Worm (Caenorhabditis elegans) whole organism, L1 larva: ENCODE data around the gene dlhd-1.

Experiments used
- C04F5.9 ChIP-seq: sonication (generic microtip); optimal IDR thresholded peaks from 2 replicates; lab custom pipeline; 2016; ENCODE audit warnings: missing genetic modification characterization, missing compliant biosample characterization
- C16A3.4 ChIP-seq: fragments of 150-350 bp; optimal IDR thresholded peaks from 2 replicates; lab custom pipeline; 2014; ENCODE audit warnings: missing biosample characterization, missing genetic modification characterization
- Y116A8C.19 ChIP-seq: sonication (generic microtip); optimal IDR thresholded peaks from 2 replicates; lab custom pipeline; 2016; ENCODE audit warnings: missing compliant biosample characterization, missing genetic modification characterization, borderline replicate concordance
- aha-1 ChIP-seq: fragments of 150-350 bp; optimal IDR thresholded peaks from 2 replicates; lab custom pipeline; 2014; ENCODE audit warnings: missing biosample characterization, missing genetic modification characterization
- aly-2 ChIP-seq: fragments of 150-350 bp; optimal IDR thresholded peaks from 2 replicates; lab custom pipeline; 2014; ENCODE audit warnings: missing biosample characterization, missing genetic modification characterization
- blmp-1 ChIP-seq: fragments of 150-350 bp; optimal IDR thresholded peaks from 2 replicates; lab custom pipeline; 2014; ENCODE audit warnings: missing biosample characterization, missing genetic modification characterization
- ceh-63 ChIP-seq: fragments of 200-800 bp; sonication (Bioruptor generic); optimal IDR thresholded peaks from 2 replicates; lab custom pipeline; 2018; ENCODE audit warnings: mild to moderate bottlenecking, missing genetic modification characterization, missing compliant biosample characterization
- ceh-8 ChIP-seq: fragments of 200-800 bp; sonication (Bioruptor generic); optimal IDR thresholded peaks from 2 replicates; lab custom pipeline; 2018; ENCODE audit warnings: mild to moderate bottlenecking, missing genetic modification characterization, moderate library complexity, missing compliant biosample characterization
- ceh-82 ChIP-seq, 3 experiments: fragments of 150-350 bp in 1 of 3; sonication (generic microtip) in 2 of 3; optimal IDR thresholded peaks; 2 replicates each; lab custom pipeline; 2014 to 2017; ENCODE audit warnings: missing biosample characterization in 3 of 3, missing genetic modification characterization in 3 of 3
- ceh-88 ChIP-seq: fragments of 200-800 bp; sonication (Bioruptor generic); IDR thresholded peaks from 2 replicates; pipeline ENCODE4 v1.3.6; 2022; ENCODE audit warnings: missing genetic modification characterization, missing compliant biosample characterization
- ceh-90 ChIP-seq: sonication (generic microtip); optimal IDR thresholded peaks from 2 replicates; lab custom pipeline; 2016; ENCODE audit warnings: missing genetic modification characterization, missing compliant biosample characterization
- egl-13 ChIP-seq: sonication (generic microtip); optimal IDR thresholded peaks from 2 replicates; lab custom pipeline; 2016; ENCODE audit warnings: missing genotype, missing genetic modification reagents, missing genetic modification characterization, missing compliant biosample characterization
- elt-2 ChIP-seq: sonication (generic microtip); optimal IDR thresholded peaks from 2 replicates; lab custom pipeline; 2016; ENCODE audit warnings: missing genetic modification characterization, mild to moderate bottlenecking, inconsistent platforms, missing compliant biosample characterization, missing genetic modification reagents
- elt-3 ChIP-seq, 6 experiments: fragments of 150-350 bp in 1 of 6; sonication (generic microtip); optimal IDR thresholded peaks; 2 replicates each; lab custom pipeline; 2017 to 2018; ENCODE audit warnings: missing biosample characterization in 6 of 6, missing genetic modification characterization in 6 of 6, inconsistent platforms in 1 of 6
- hlh-4 ChIP-seq: sonication (generic microtip); optimal IDR thresholded peaks from 2 replicates; lab custom pipeline; 2016; ENCODE audit warnings: mild to moderate bottlenecking, missing genetic modification characterization, missing compliant biosample characterization
- lin-14 ChIP-seq: fragments of 200-800 bp; sonication (Bioruptor generic); optimal IDR thresholded peaks from 2 replicates; lab custom pipeline; 2018; ENCODE audit warnings: mild to moderate bottlenecking, missing genetic modification characterization, moderate library complexity, missing compliant biosample characterization
- lin-15B ChIP-seq: fragments of 150-350 bp; sonication (generic microtip); optimal IDR thresholded peaks from 3 replicates; lab custom pipeline; 2014; ENCODE audit warnings: missing biosample characterization, missing genetic modification characterization
- lin-39 ChIP-seq: fragments of 150-350 bp; optimal IDR thresholded peaks from 2 replicates; lab custom pipeline; 2014; ENCODE audit warnings: missing biosample characterization, missing genetic modification reagents, missing genetic modification characterization
- lir-3 ChIP-seq: sonication (generic microtip); optimal IDR thresholded peaks from 2 replicates; lab custom pipeline; 2016; ENCODE audit warnings: mild to moderate bottlenecking, missing genetic modification characterization, moderate library complexity, missing compliant biosample characterization; ENCODE audit not compliant: poor library complexity
- lsy-2 ChIP-seq, 2 experiments: fragments of 150-350 bp; optimal IDR thresholded peaks; 2 replicates each; lab custom pipeline; 2014; ENCODE audit warnings: missing biosample characterization in 2 of 2, missing genetic modification characterization in 2 of 2
- mdl-1 ChIP-seq, 2 experiments: fragments of 150-350 bp; optimal IDR thresholded peaks; 2 replicates each; lab custom pipeline; 2014 to 2017; ENCODE audit warnings: missing biosample characterization in 2 of 2, missing genetic modification characterization in 2 of 2, inconsistent platforms in 1 of 2
- nhr-20 ChIP-seq: sonication (generic microtip); optimal IDR thresholded peaks from 2 replicates; lab custom pipeline; 2016; ENCODE audit warnings: mild to moderate bottlenecking, missing genetic modification characterization, missing compliant biosample characterization
- nhr-237 ChIP-seq: fragments of 150-350 bp; optimal IDR thresholded peaks from 2 replicates; lab custom pipeline; 2014; ENCODE audit warnings: missing biosample characterization, missing genetic modification characterization
- nhr-84 ChIP-seq: sonication (generic microtip); optimal IDR thresholded peaks from 2 replicates; lab custom pipeline; 2017; ENCODE audit warnings: missing biosample characterization, missing genetic modification characterization
- nhr-85 ChIP-seq: sonication (generic microtip); peaks from one replicate; lab custom pipeline; 2016; ENCODE audit warnings: missing genetic modification characterization, inconsistent platforms, missing compliant biosample characterization
- nhr-90 ChIP-seq: sonication (generic microtip); optimal IDR thresholded peaks from 2 replicates; lab custom pipeline; 2016; ENCODE audit warnings: mild to moderate bottlenecking, missing genetic modification characterization, missing compliant biosample characterization; ENCODE audit not compliant: poor library complexity
- pax-3 ChIP-seq: fragments of 200-800 bp; sonication (Bioruptor generic); optimal IDR thresholded peaks from 2 replicates; lab custom pipeline; 2018; ENCODE audit warnings: mild to moderate bottlenecking, missing genetic modification characterization, moderate library complexity, missing compliant biosample characterization
- skn-1 ChIP-seq: fragments of 150-350 bp; optimal IDR thresholded peaks from 2 replicates; lab custom pipeline; 2014; ENCODE audit warnings: missing biosample characterization, missing genetic modification characterization
- snu-23 ChIP-seq: sonication (generic microtip); optimal IDR thresholded peaks from 2 replicates; lab custom pipeline; 2016; ENCODE audit warnings: missing genetic modification characterization, missing compliant biosample characterization
- sptf-1 ChIP-seq: fragments of 150-350 bp; optimal IDR thresholded peaks from 2 replicates; lab custom pipeline; 2014; ENCODE audit warnings: missing biosample characterization, missing genetic modification characterization
- swsn-7 ChIP-seq: sonication (generic microtip); optimal IDR thresholded peaks from 2 replicates; lab custom pipeline; 2016; ENCODE audit warnings: missing genetic modification characterization, missing compliant biosample characterization
- tbx-2 ChIP-seq: sonication (generic microtip); optimal IDR thresholded peaks from 2 replicates; lab custom pipeline; 2016; ENCODE audit warnings: missing genetic modification characterization, missing compliant biosample characterization
- unc-30 ChIP-seq: sonication (generic microtip); optimal IDR thresholded peaks from 2 replicates; lab custom pipeline; 2017; ENCODE audit warnings: missing biosample characterization, missing genetic modification characterization

dlhd-1 gene

ce11 chrII:1172080-1172575 is at the start of gene dlhd-1:
Gene dlhd-1, minus strand, starts transcription at chrII:1172130.
- TF ChIP-seq sptf-1 (tag; lab: Kevin White, UChicago): no peak
- no peak for TF ChIP-seq unc-30 (tag; lab: Kevin White, UChicago)
- TF ChIP-seq egl-13 (tag; lab: Kevin White, UChicago): no peak
- no peak for TF ChIP-seq C16A3.4 (tag; lab: Kevin White, UChicago)
- no peak for TF ChIP-seq pax-3
- no peak for TF ChIP-seq ceh-88 (GFP tag; lab: Robert Waterston, UW)
- TF ChIP-seq ceh-8 (GFP tag; lab: Kevin White, UChicago): no peak
- TF ChIP-seq lin-39 (tag; lab: Kevin White, UChicago): no peak
- no peak for TF ChIP-seq aha-1 (tag; lab: Kevin White, UChicago)
- TF ChIP-seq C04F5.9 (tag; lab: Kevin White, UChicago): no peak
- TF ChIP-seq mdl-1 (tag; optimal IDR thresholded peaks at IDR 0.05; lab: Kevin White, UChicago): no peak
- peak; percentile 58 for TF ChIP-seq elt-2
- TF ChIP-seq hlh-4 (tag; lab: Kevin White, UChicago): no peak
- no peak for TF ChIP-seq lir-3 (tag; lab: Kevin White, UChicago)
- TF ChIP-seq nhr-20 (tag; lab: Kevin White, UChicago): peak; percentile 44
- TF ChIP-seq nhr-237: no peak
- TF ChIP-seq aly-2 (tag; lab: Kevin White, UChicago): no peak

DNA sequence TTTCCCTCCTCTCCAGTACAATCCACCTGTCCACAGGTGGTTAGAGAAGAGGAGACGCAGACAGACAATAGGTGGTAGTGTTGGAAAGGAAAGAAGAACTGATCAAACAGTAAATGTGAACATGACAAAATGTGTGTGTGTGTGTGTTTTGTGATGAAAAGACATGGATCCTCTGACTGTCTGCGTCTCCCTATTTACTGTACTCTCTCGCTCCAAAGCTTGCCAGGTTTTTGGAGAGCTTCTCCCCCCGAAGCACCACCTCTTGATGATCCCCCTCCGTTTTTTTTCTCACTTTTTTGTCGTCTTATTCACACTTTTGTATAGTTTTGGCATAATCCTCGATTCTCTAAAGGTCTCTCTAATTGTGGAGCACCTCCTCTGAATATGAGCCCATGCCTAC is 45.3 kb upstream of the dlhd-1 start:
- TF ChIP-seq tbx-2 (peak; percentile 0), blmp-1 (peak; percentile 13), ceh-82 (tag; optimal IDR thresholded peaks at IDR 0.05; lab: Kevin White, UChicago) (no peak), elt-2 (no peak), C04F5.9 (tag; lab: Kevin White, UChicago) (no peak), snu-23 (peak; percentile 10), lin-14 (GFP tag; lab: Kevin White, UChicago) (peak; percentile 20), nhr-84 (tag; lab: Kevin White, UChicago) (no peak)

DNA sequence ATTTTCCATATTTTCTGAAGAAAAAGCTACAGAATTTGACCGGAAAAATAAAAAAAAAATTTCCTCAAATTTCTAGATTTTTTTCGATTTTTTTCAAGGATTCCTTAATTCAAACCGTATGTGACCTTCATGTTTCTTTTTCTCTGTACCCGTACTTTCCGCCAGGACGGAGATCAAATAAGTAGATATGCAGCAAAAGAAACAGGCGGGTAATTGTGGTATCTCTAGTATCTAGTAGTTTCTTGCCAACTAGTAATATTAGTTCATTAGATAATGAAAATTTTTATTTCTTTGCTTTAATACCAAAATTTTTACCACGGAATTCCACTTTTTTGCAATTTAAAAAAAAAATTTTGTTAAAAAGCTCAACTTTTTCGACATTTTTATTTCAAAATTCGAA is 42.7 kb upstream of the dlhd-1 start:
- no peak for TF ChIP-seq lin-15B (tag; lab: Kevin White, UChicago)
- no peak for TF ChIP-seq lsy-2 (tag; optimal IDR thresholded peaks at IDR 0.05; lab: Kevin White, UChicago)
- TF ChIP-seq nhr-20 (tag; lab: Kevin White, UChicago): no peak
- TF ChIP-seq egl-13 (tag; lab: Kevin White, UChicago): no peak
- TF ChIP-seq elt-3 (tag; optimal IDR thresholded peaks at IDR 0.05; lab: Kevin White, UChicago): no peak
- no peak for TF ChIP-seq Y116A8C.19
- no peak for TF ChIP-seq swsn-7
- no peak for TF ChIP-seq nhr-237
- no peak for TF ChIP-seq ceh-90

DNA sequence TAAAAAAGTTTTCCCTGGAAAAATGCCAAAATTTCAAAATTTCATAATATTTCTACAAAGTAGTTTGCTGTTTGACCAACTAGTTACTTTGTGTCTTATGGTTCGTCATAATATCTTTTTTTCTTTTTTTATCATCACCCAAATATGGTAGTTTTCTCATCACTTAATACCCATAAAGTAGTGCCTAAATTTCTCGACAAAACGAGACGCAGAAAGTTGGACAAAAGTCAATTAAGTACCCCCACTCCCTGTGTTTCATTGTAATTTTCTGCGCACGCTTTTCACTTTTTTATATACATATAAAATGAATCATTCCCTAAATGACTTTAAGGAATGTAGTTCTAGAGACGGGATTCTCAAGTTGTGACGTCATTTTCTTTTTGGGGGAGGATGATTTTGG is 31.6 kb upstream of the dlhd-1 start:
- TF ChIP-seq ceh-63 (no peak), C04F5.9 (tag; lab: Kevin White, UChicago) (no peak), blmp-1 (peak; percentile 72), nhr-90 (no peak), nhr-84 (tag; lab: Kevin White, UChicago) (no peak), ceh-90 (no peak), lin-14 (GFP tag; lab: Kevin White, UChicago) (no peak), elt-3 (tag; optimal IDR thresholded peaks at IDR 0.05; lab: Kevin White, UChicago) (no peak), nhr-85 (peak; percentile 43), mdl-1 (tag; optimal IDR thresholded peaks at IDR 0.05; lab: Kevin White, UChicago) (no peak), skn-1 (tag; lab: Kevin White, UChicago) (no peak)
- TF ChIP-seq, all 84 proteins: peak for 2

ce11 chrII:1199987-1200386 is 28.1 kb upstream of the dlhd-1 start:
- TF ChIP-seq blmp-1 (peak; percentile 96), nhr-85 (no peak)
